Fruit fly (Drosophila melanogaster) whole organism, embryonic: ENCODE data around the gene CG32537.
A peak's percentile ranks its signal among the peaks of the same experiment; 100 is the strongest.

Source experiments
- BtbVII ChIP-seq: fragments of 200-800 bp; sonication (Bioruptor generic); optimal IDR thresholded peaks from 3 replicates; lab custom pipeline; 2017; ENCODE audit warnings: missing biosample characterization, mild to moderate bottlenecking, missing genetic modification characterization
- CG10147 ChIP-seq: fragments of 200-800 bp; sonication (Bioruptor generic); optimal IDR thresholded peaks from 2 replicates; lab custom pipeline; 2019; ENCODE audit warnings: missing biosample characterization, mild to moderate bottlenecking, missing genetic modification characterization, moderate library complexity
- CG1024 ChIP-seq: fragments of 200-800 bp; sonication (Bioruptor generic); IDR thresholded peaks from 2 replicates; pipeline ENCODE4 v1.3.6; 2022; ENCODE audit warnings: missing biosample characterization, missing genetic modification characterization
- CG10267 ChIP-seq: fragments of 200-800 bp; sonication (Bioruptor generic); optimal IDR thresholded peaks from 2 replicates; lab custom pipeline; 2018; ENCODE audit warnings: missing biosample characterization, mild to moderate bottlenecking, missing genetic modification characterization, moderate library complexity
- CG10274 ChIP-seq: fragments of 200-800 bp; sonication (Bioruptor generic); optimal IDR thresholded peaks from 3 replicates; lab custom pipeline; 2017; ENCODE audit warnings: missing biosample characterization, mild to moderate bottlenecking, missing genetic modification characterization
- CG10462 ChIP-seq: fragments of 200-800 bp; sonication (Bioruptor generic); optimal IDR thresholded peaks from 2 replicates; lab custom pipeline; 2016; ENCODE audit warnings: missing biosample characterization, missing genetic modification characterization
- CG11398 ChIP-seq: fragments of 200-800 bp; sonication (Bioruptor generic); optimal IDR thresholded peaks from 2 replicates; lab custom pipeline; 2016; ENCODE audit warnings: missing biosample characterization, missing genetic modification characterization
- CG12071 ChIP-seq: fragments of 200-800 bp; sonication (Bioruptor generic); optimal IDR thresholded peaks from 3 replicates; lab custom pipeline; 2018; ENCODE audit warnings: missing biosample characterization, mild to moderate bottlenecking, missing genetic modification characterization
- CG13123 ChIP-seq: fragments of 200-800 bp; sonication (Bioruptor generic); optimal IDR thresholded peaks from 2 replicates; lab custom pipeline; 2016; ENCODE audit warnings: missing biosample characterization, missing genetic modification characterization
- CG1529 ChIP-seq: fragments of 200-800 bp; sonication (Bioruptor generic); optimal IDR thresholded peaks from 3 replicates; lab custom pipeline; 2018; ENCODE audit warnings: missing biosample characterization, missing genetic modification characterization
- CG17359 ChIP-seq: fragments of 200-800 bp; sonication (Bioruptor generic); optimal IDR thresholded peaks from 3 replicates; lab custom pipeline; 2018; ENCODE audit warnings: missing biosample characterization, mild to moderate bottlenecking, missing genetic modification characterization, moderate library complexity
- CG17612 ChIP-seq: fragments of 200-800 bp; sonication (Bioruptor generic); IDR thresholded peaks from 2 replicates; pipeline ENCODE4 v1.3.6; 2022; ENCODE audit warnings: missing biosample characterization, missing genetic modification characterization
- CG2678 ChIP-seq: fragments of 200-800 bp; sonication (Bioruptor generic); optimal IDR thresholded peaks from 3 replicates; lab custom pipeline; 2019; ENCODE audit warnings: missing biosample characterization, mild to moderate bottlenecking, missing genetic modification characterization, moderate library complexity
- CG30403 ChIP-seq: fragments of 200-800 bp; sonication (Bioruptor generic); optimal IDR thresholded peaks from 3 replicates; lab custom pipeline; 2016; ENCODE audit warnings: missing biosample characterization, missing genetic modification characterization
- CG31388 ChIP-seq: fragments of 200-800 bp; sonication (Bioruptor generic); optimal IDR thresholded peaks from 2 replicates; lab custom pipeline; 2016; ENCODE audit warnings: missing biosample characterization, missing genetic modification characterization
- CG32532 ChIP-seq: fragments of 200-800 bp; sonication (Bioruptor generic); IDR thresholded peaks from 2 replicates; pipeline ENCODE4 v1.3.6; 2022; ENCODE audit warnings: missing biosample characterization, missing genetic modification characterization
- CG3726 ChIP-seq: fragments of 200-800 bp; sonication (Bioruptor generic); IDR thresholded peaks from 3 replicates; pipeline ENCODE4, ENCODE4 v1.3.6; 2022; ENCODE audit warnings: missing biosample characterization, missing genetic modification characterization
- CG3847 ChIP-seq: fragments of 200-800 bp; sonication (Bioruptor generic); IDR thresholded peaks from 2 replicates; pipeline ENCODE4 v1.3.6; 2022; ENCODE audit warnings: missing biosample characterization, missing genetic modification characterization
- CG4617 ChIP-seq: fragments of 200-800 bp; sonication (Bioruptor generic); optimal IDR thresholded peaks from 3 replicates; lab custom pipeline; 2016; ENCODE audit warnings: missing biosample characterization, missing genetic modification characterization, borderline replicate concordance
- CG5953 ChIP-seq: fragments of 200-800 bp; sonication (Bioruptor generic); IDR thresholded peaks from 2 replicates; pipeline ENCODE4 v1.3.6; 2022; ENCODE audit warnings: missing biosample characterization, missing genetic modification characterization
- CG6854 ChIP-seq: fragments of 200-800 bp; sonication (Bioruptor generic); optimal IDR thresholded peaks from 3 replicates; lab custom pipeline; 2017; ENCODE audit warnings: missing biosample characterization, mild to moderate bottlenecking, missing genetic modification characterization
- CG8765 ChIP-seq: fragments of 200-800 bp; sonication (Bioruptor generic); IDR thresholded peaks from 2 replicates; pipeline ENCODE4 v1.3.6; 2022; ENCODE audit warnings: missing biosample characterization, missing genetic modification characterization
- Dip3 ChIP-seq: fragments of 200-800 bp; sonication (Bioruptor generic); optimal IDR thresholded peaks from 3 replicates; lab custom pipeline; 2016; ENCODE audit warnings: missing biosample characterization, missing genetic modification characterization
- Drgx ChIP-seq: fragments of 200-800 bp; sonication (Bioruptor generic); IDR thresholded peaks from 2 replicates; pipeline ENCODE4 v1.3.6; 2022; ENCODE audit warnings: missing biosample characterization, missing genetic modification characterization
- E2f2 ChIP-seq: fragments of 200-800 bp; sonication (Bioruptor generic); IDR thresholded peaks from 2 replicates; pipeline ENCODE4 v1.3.6; 2022; ENCODE audit warnings: missing biosample characterization, missing genetic modification characterization
- Gug ChIP-seq: fragments of 200-800 bp; sonication (Bioruptor generic); IDR thresholded peaks from 4 replicates; pipeline ENCODE4 v1.3.6; 2022; ENCODE audit warnings: missing biosample characterization, missing genetic modification characterization
- Jarid2 ChIP-seq: fragments of 200-800 bp; sonication (Bioruptor generic); optimal IDR thresholded peaks from 3 replicates; lab custom pipeline; 2017; ENCODE audit warnings: mild to moderate bottlenecking, missing biosample characterization, missing genetic modification reagents, missing genetic modification characterization
- MTF-1 ChIP-seq: fragments of 200-800 bp; sonication (Bioruptor generic); optimal IDR thresholded peaks from 2 replicates; lab custom pipeline; 2018; ENCODE audit warnings: missing biosample characterization, mild to moderate bottlenecking, missing genetic modification characterization, borderline replicate concordance
- Nf-YB ChIP-seq: fragments of 200-800 bp; sonication (Bioruptor generic); optimal IDR thresholded peaks from 3 replicates; lab custom pipeline; 2019; ENCODE audit warnings: missing biosample characterization, mild to moderate bottlenecking, missing genetic modification characterization, moderate library complexity
- Taf1 ChIP-seq: fragments of 200-800 bp; sonication (Bioruptor generic); IDR thresholded peaks from 2 replicates; pipeline ENCODE4 v1.3.6; 2022; ENCODE audit warnings: missing biosample characterization, missing genetic modification characterization
- Vsx1 ChIP-seq: fragments of 200-800 bp; sonication (Bioruptor generic); optimal IDR thresholded peaks from 2 replicates; lab custom pipeline; 2017; ENCODE audit warnings: missing biosample characterization, mild to moderate bottlenecking, missing genetic modification characterization, missing genetic modification reagents
- YL-1 ChIP-seq: fragments of 200-800 bp; sonication (Bioruptor generic); optimal IDR thresholded peaks from 3 replicates; lab custom pipeline; 2017; ENCODE audit warnings: missing biosample characterization, mild to moderate bottlenecking, missing genetic modification characterization
- bowl ChIP-seq: fragments of 200-800 bp; sonication (Bioruptor generic); IDR thresholded peaks from 2 replicates; pipeline ENCODE4 v1.3.6; 2022; ENCODE audit warnings: missing biosample characterization, missing genetic modification characterization
- fd3F ChIP-seq: fragments of 200-800 bp; sonication (Bioruptor generic); optimal IDR thresholded peaks from 2 replicates; lab custom pipeline; 2018; ENCODE audit warnings: missing biosample characterization, mild to moderate bottlenecking, missing genetic modification characterization, moderate library complexity
- fd64A ChIP-seq: fragments of 200-800 bp; sonication (Bioruptor generic); optimal IDR thresholded peaks from 3 replicates; lab custom pipeline; 2018; ENCODE audit warnings: missing biosample characterization, mild to moderate bottlenecking, missing genetic modification characterization
- gt ChIP-seq: fragments of 200-800 bp; sonication (Bioruptor generic); IDR thresholded peaks from 2 replicates; pipeline ENCODE4 v1.3.6; 2022; ENCODE audit warnings: missing biosample characterization, missing genetic modification characterization
- h ChIP-seq: fragments of >200 bp; optimal IDR thresholded peaks from 2 replicates; lab custom pipeline; 2017
- kni ChIP-seq: fragments of 200-800 bp; sonication (Bioruptor generic); optimal IDR thresholded peaks from 3 replicates; lab custom pipeline; 2017; ENCODE audit warnings: mild to moderate bottlenecking, missing biosample characterization, missing genetic modification reagents, missing genetic modification characterization
- mam ChIP-seq: fragments of 200-800 bp; sonication (Bioruptor generic); optimal IDR thresholded peaks from 3 replicates; lab custom pipeline; 2016; ENCODE audit warnings: missing biosample characterization, missing genetic modification characterization
- mirr ChIP-seq: fragments of 200-800 bp; sonication (Bioruptor generic); optimal IDR thresholded peaks from 3 replicates; lab custom pipeline; 2018; ENCODE audit warnings: missing biosample characterization, mild to moderate bottlenecking, missing genetic modification characterization
- mld ChIP-seq: fragments of 200-800 bp; sonication (Bioruptor generic); IDR thresholded peaks from 3 replicates; pipeline ENCODE4 v1.3.6; 2022; ENCODE audit warnings: missing biosample characterization, missing genetic modification characterization; ENCODE audit not compliant: partially characterized antibody
- phol ChIP-seq: fragments of 200-800 bp; sonication (Bioruptor generic); optimal IDR thresholded peaks from 3 replicates; lab custom pipeline; 2018; ENCODE audit warnings: missing biosample characterization, mild to moderate bottlenecking, missing genetic modification characterization, moderate library complexity
- pnt ChIP-seq: fragments of 200-800 bp; sonication (Bioruptor generic); optimal IDR thresholded peaks from 3 replicates; lab custom pipeline; 2016; ENCODE audit warnings: missing biosample characterization, missing genetic modification characterization
- sim ChIP-seq: fragments of 200-800 bp; sonication (Bioruptor generic); IDR thresholded peaks from 2 replicates; pipeline ENCODE4 v1.3.6; 2022; ENCODE audit warnings: missing biosample characterization, missing genetic modification characterization
- tap ChIP-seq: fragments of 200-800 bp; optimal IDR thresholded peaks from 3 replicates; lab custom pipeline; 2019; ENCODE audit warnings: missing biosample characterization, mild to moderate bottlenecking, missing genetic modification characterization, moderate library complexity
- tio ChIP-seq: fragments of 200-800 bp; sonication (Bioruptor generic); optimal IDR thresholded peaks from 2 replicates; lab custom pipeline; 2017; ENCODE audit warnings: missing biosample characterization, missing genetic modification characterization, inconsistent platforms
- trem ChIP-seq: fragments of 200-800 bp; optimal IDR thresholded peaks from 3 replicates; lab custom pipeline; 2019; ENCODE audit warnings: missing biosample characterization, mild to moderate bottlenecking, missing genetic modification characterization, moderate library complexity
- ttk ChIP-seq: fragments of 200-800 bp; sonication (Bioruptor generic); IDR thresholded peaks from 2 replicates; pipeline ENCODE4 v2.1.2; 2022; ENCODE audit warnings: missing biosample characterization, missing genetic modification characterization
- zen ChIP-seq: fragments of 200-800 bp; sonication (Bioruptor generic); optimal IDR thresholded peaks from 3 replicates; lab custom pipeline; 2018; ENCODE audit warnings: missing biosample characterization, mild to moderate bottlenecking, missing genetic modification characterization, moderate library complexity

Gene CG32537

dm6 chrX:19297899-19298784 lies 21.8 kb upstream of the CG32537 start, which contains the start of gene CG8034 (continued):
- TF ChIP-seq CG1529 (peak; percentile 95), Gug (peak; percentile 95), Vsx1 (peak; percentile 93), MTF-1 (peak; percentile 84), Drgx (GFP tag; lab: Robert Waterston, UW) (peak; percentile 96), zen (tag; lab: Kevin White, UChicago) (peak; percentile 95), CG12071 (GFP tag; lab: Kevin White, UChicago) (peak; percentile 93), CG13123 (GFP tag; lab: Kevin White, UChicago) (peak; percentile 80), kni (peak; percentile 99), CG17359 (peak; percentile 95), tio (GFP tag; lab: Kevin White, UChicago) (peak; percentile 96), h (lab: Kevin White, UChicago) (no peak), CG8765 (GFP tag; lab: Robert Waterston, UW) (peak; percentile 92), CG30403 (GFP tag; lab: Kevin White, UChicago) (peak; percentile 98), E2f2 (GFP tag; lab: Robert Waterston, UW) (peak; percentile 80), bowl (GFP tag; lab: Robert Waterston, UW) (peak; percentile 73; the same call in 1 of the 2 replicates), gt (GFP tag; lab: Robert Waterston, UW) (peak; percentile 90), ttk (GFP tag; lab: Robert Waterston, UW) (peak; percentile 91), CG5953 (GFP tag; lab: Robert Waterston, UW) (peak; percentile 69), pnt (GFP tag; lab: Kevin White, UChicago) (peak; percentile 93), CG6854 (GFP tag; lab: Kevin White, UChicago) (peak; percentile 95), CG31388 (GFP tag; lab: Kevin White, UChicago) (peak; percentile 82), CG1024 (0 out of 2 replicates have a peak, but pooled peaks have one; percentile 57), CG3847 (GFP tag; lab: Robert Waterston, UW) (peak; percentile 97), Jarid2 (GFP tag; lab: Kevin White, UChicago) (peak; percentile 94), BtbVII (peak; percentile 96), mirr (GFP tag; lab: Kevin White, UChicago) (peak; percentile 92), Dip3 (peak; percentile 95), CG11398 (peak; percentile 87), CG10267 (peak; percentile 91), Nf-YB (GFP tag; lab: Kevin White, UChicago) (peak; percentile 86), tap (tag; lab: Kevin White, UChicago) (peak; percentile 93), YL-1 (GFP tag; lab: Kevin White, UChicago) (peak; percentile 82), sim (GFP tag; lab: Robert Waterston, UW) (peak; percentile 90), Taf1 (GFP tag; lab: Robert Waterston, UW) (peak; percentile 89), fd3F (GFP tag; lab: Kevin White, UChicago) (peak; percentile 95), CG3726 (GFP tag; lab: Robert Waterston, UW) (peak; percentile 90), CG32532 (GFP tag; lab: Robert Waterston, UW) (peak; percentile 95), CG10274 (GFP tag; lab: Kevin White, UChicago) (peak; percentile 91), CG10147 (GFP tag; lab: Kevin White, UChicago) (peak; percentile 96), CG10462 (GFP tag; lab: Kevin White, UChicago) (peak; percentile 94), mld (no peak), CG2678 (peak; percentile 99), CG17612 (GFP tag; lab: Robert Waterston, UW) (peak; percentile 72), fd64A (GFP tag; lab: Kevin White, UChicago) (peak; percentile 88), phol (tag; lab: Kevin White, UChicago) (peak; percentile 97), CG4617 (GFP tag; lab: Kevin White, UChicago) (peak; percentile 90), trem (tag; lab: Kevin White, UChicago) (peak; percentile 91), mam (peak; percentile 97)
